Worm (Caenorhabditis elegans): ENCODE results near the gene dhs-17.

ce11 chrV:5990383-5990782 lies 44.2 kb downstream of the dhs-17 start, which contains the start of gene fut-8:
- TF ChIP-seq W03F9.2 (tag; optimal IDR thresholded peaks at IDR 0.05) (no peak), him-1 (tag; optimal IDR thresholded peaks at IDR 0.05) (no peak), dao-5 (tag; optimal IDR thresholded peaks at IDR 0.05) (no peak)

All from whole organism, L4/young adult.